Fruit fly (Drosophila melanogaster): ENCODE data around the gene CG10591.
A peak's percentile ranks its signal among the peaks of the same experiment; 100 is the strongest.

CG10591 gene

dm6 chr3L:5609493-5609892 lies 10.0 kb upstream of the CG10591 start (continued):
- TF ChIP-seq Sox100B (GFP tag; optimal IDR thresholded peaks at IDR 0.05) (peak; percentile 19), trem (tag; optimal IDR thresholded peaks at IDR 0.05) (peak; percentile 5), gem (tag; optimal IDR thresholded peaks at IDR 0.05) (peak; percentile 64), az2 (GFP tag; optimal IDR thresholded peaks at IDR 0.05) (peak; percentile 8), z (GFP tag; IDR thresholded peaks at IDR 0.05) (no peak), CG12391 (tag; optimal IDR thresholded peaks at IDR 0.05) (peak; percentile 34), Xrp1 (GFP tag; IDR thresholded peaks at IDR 0.05) (peak; percentile 58; the same call in 1 of the 2 replicates), CG8388 (GFP tag; optimal IDR thresholded peaks at IDR 0.05) (peak; percentile 14), CG11696 (GFP tag; IDR thresholded peaks at IDR 0.05) (no peak), fd96Cb (tag; optimal IDR thresholded peaks at IDR 0.05) (peak; percentile 6), CG18262 (tag; optimal IDR thresholded peaks at IDR 0.05) (peak; percentile 24), D19A (tag; optimal IDR thresholded peaks at IDR 0.05) (peak; percentile 3), bbx (GFP tag; IDR thresholded peaks at IDR 0.05; ENCODE audit: partially characterized antibody) (no peak), bcd (GFP tag; optimal IDR thresholded peaks at IDR 0.05) (no peak), nmo (GFP tag; optimal IDR thresholded peaks at IDR 0.05) (peak; percentile 35), CG10979 (tag; optimal IDR thresholded peaks at IDR 0.05) (peak; percentile 43), bab2 (GFP tag; optimal IDR thresholded peaks at IDR 0.05) (no peak), zfh2 (GFP tag; optimal IDR thresholded peaks at IDR 0.05) (no peak), Gug (GFP tag; IDR thresholded peaks at IDR 0.05) (no peak; the same call in 3 of the 4 replicates), CG17359 (tag; optimal IDR thresholded peaks at IDR 0.05) (peak; percentile 39), Drgx (GFP tag; IDR thresholded peaks at IDR 0.05) (0 out of 2 replicates have a peak, but pooled peaks have one; percentile 20), hkb (optimal IDR thresholded peaks at IDR 0.05) (no peak), hkb (GFP tag; IDR thresholded peaks at IDR 0.05) (peak; percentile 41; the same call in 1 of the 2 replicates), wek (GFP tag; optimal IDR thresholded peaks at IDR 0.05) (no peak), CG17385 (GFP tag; optimal IDR thresholded peaks at IDR 0.05) (peak; percentile 6)

dm6 chr3L:5608786-5609370 lies 9.4 kb upstream of the CG10591 start:
- TF ChIP-seq lov (optimal IDR thresholded peaks at IDR 0.05) (no peak), lov (GFP tag; IDR thresholded peaks at IDR 0.05) (0 out of 3 replicates have a peak, but pooled peaks have one; percentile 29), CG10959 (GFP tag; IDR thresholded peaks at IDR 0.05) (no peak), Lpt (GFP tag; optimal IDR thresholded peaks at IDR 0.05) (no peak), CG12942 (GFP tag; optimal IDR thresholded peaks at IDR 0.05) (no peak), CG33557 (GFP tag; optimal IDR thresholded peaks at IDR 0.05) (peak; percentile 4), CG6654 (GFP tag; optimal IDR thresholded peaks at IDR 0.05) (no peak), Ets65A (GFP tag) (peak; percentile 82), Scr (GFP tag; IDR thresholded peaks at IDR 0.05; ENCODE audit: partially characterized antibody) (no peak), Blimp-1 (GFP tag; optimal IDR thresholded peaks at IDR 0.05) (peak; percentile 99), CG1602 (GFP tag; optimal IDR thresholded peaks at IDR 0.05) (no peak), kni (GFP tag; optimal IDR thresholded peaks at IDR 0.05) (peak; percentile 44), Trl (optimal IDR thresholded peaks at IDR 0.05) (peak in 1 of 2 experiments; percentile 27), Trl (GFP tag; optimal IDR thresholded peaks at IDR 0.05) (no peak), Xbp1 (GFP tag; optimal IDR thresholded peaks at IDR 0.05) (no peak), CG7372 (GFP tag; IDR thresholded peaks at IDR 0.05) (peak; percentile 76), CG12769 (tag; optimal IDR thresholded peaks at IDR 0.05) (no peak)
